Fruit fly (Drosophila melanogaster) whole organism, prepupa: ENCODE measurements around the gene ex.

Source experiments
- Blimp-1 ChIP-seq: fragments of 200-800 bp; sonication (Bioruptor generic); optimal IDR thresholded peaks from 3 replicates; lab custom pipeline; 2017; ENCODE audit warnings: missing biosample characterization, missing genetic modification characterization, mild to moderate bottlenecking, moderate library complexity, missing genetic modification reagents
- CG15336 ChIP-seq: fragments of 200-800 bp; sonication (Bioruptor generic); IDR thresholded peaks from 2 replicates; pipeline ENCODE4 v1.3.6; 2022; ENCODE audit warnings: missing biosample characterization, missing genetic modification characterization
- CG1621 ChIP-seq: fragments of 200-800 bp; sonication (Bioruptor generic); optimal IDR thresholded peaks from 3 replicates; lab custom pipeline; 2018; ENCODE audit warnings: missing biosample characterization, mild to moderate bottlenecking, missing genetic modification characterization
- CG6808 ChIP-seq: fragments of 200-800 bp; sonication (Bioruptor generic); optimal IDR thresholded peaks from 3 replicates; lab custom pipeline; 2017; ENCODE audit warnings: missing biosample characterization, missing genetic modification characterization, mild to moderate bottlenecking, moderate library complexity, missing genetic modification reagents
- Hr38 ChIP-seq: sonication (Bioruptor generic); optimal IDR thresholded peaks from 2 replicates; lab custom pipeline; 2016; ENCODE audit warnings: missing biosample characterization, missing genetic modification characterization
- Hr39 ChIP-seq: fragments of 200-800 bp; sonication (Bioruptor generic); optimal IDR thresholded peaks from 2 replicates; lab custom pipeline; 2016; ENCODE audit warnings: missing biosample characterization, missing genetic modification characterization
- OdsH ChIP-seq: fragments of 200-800 bp; sonication (Bioruptor generic); optimal IDR thresholded peaks from 3 replicates; lab custom pipeline; 2016; ENCODE audit warnings: missing biosample characterization, missing genetic modification characterization
- Sox102F ChIP-seq: fragments of 200-800 bp; sonication (Bioruptor generic); optimal IDR thresholded peaks from 2 replicates; lab custom pipeline; 2016; ENCODE audit warnings: missing biosample characterization, mild to moderate bottlenecking, missing genetic modification characterization
- Sox14 ChIP-seq: fragments of 200-800 bp; sonication (Bioruptor generic); optimal IDR thresholded peaks from 3 replicates; lab custom pipeline; 2016; ENCODE audit warnings: missing biosample characterization, missing genetic modification characterization
- dac ChIP-seq: fragments of 200-800 bp; sonication (Bioruptor generic); optimal IDR thresholded peaks from 2 replicates; lab custom pipeline; 2017; ENCODE audit warnings: missing biosample characterization, mild to moderate bottlenecking, missing genetic modification characterization
- dsx ChIP-seq: fragments of 200-800 bp; optimal IDR thresholded peaks from 3 replicates; lab custom pipeline; 2019; ENCODE audit warnings: missing biosample characterization, mild to moderate bottlenecking, missing genetic modification characterization, moderate library complexity; ENCODE audit not compliant: poor library complexity, severe bottlenecking
- vri ChIP-seq: fragments of 200-800 bp; sonication (Bioruptor generic); optimal IDR thresholded peaks from 3 replicates; lab custom pipeline; 2016; ENCODE audit warnings: missing biosample characterization, mild to moderate bottlenecking, missing genetic modification characterization

dm6 chr2L:482451-482844 lies 51.4 kb downstream of the ex start:
- no peak for TF ChIP-seq Sox102F (GFP tag; lab: Kevin White, UChicago)
- no peak for TF ChIP-seq CG6808 (GFP tag; lab: Kevin White, UChicago)
- TF ChIP-seq dac (GFP tag; lab: Kevin White, UChicago): no peak
- TF ChIP-seq vri (GFP tag; lab: Kevin White, UChicago): no peak
- no peak for TF ChIP-seq Hr38
- no peak for TF ChIP-seq CG15336 (GFP tag; lab: Robert Waterston, UW)
- no peak for TF ChIP-seq OdsH (GFP tag; lab: Kevin White, UChicago)
- no peak for TF ChIP-seq Sox14 (GFP tag; lab: Kevin White, UChicago)
- no peak for TF ChIP-seq dsx (GFP tag; lab: Kevin White, UChicago)
- no peak for TF ChIP-seq Blimp-1 (GFP tag; lab: Kevin White, UChicago)
- TF ChIP-seq Hr39 (GFP tag; lab: Kevin White, UChicago): no peak
- TF ChIP-seq CG1621 (tag; lab: Kevin White, UChicago): no peak
